Worm (Caenorhabditis elegans) whole organism, L4 larva: ENCODE results near the gene ZK1290.7.

Source experiments
- attf-4 ChIP-seq: sonication (generic microtip); optimal IDR thresholded peaks from 3 replicates; lab custom pipeline; 2017; ENCODE audit warnings: missing biosample characterization, missing genetic modification characterization
- lin-13 ChIP-seq: fragments of 150-350 bp; optimal IDR thresholded peaks from 2 replicates; lab custom pipeline; 2014; ENCODE audit warnings: missing biosample characterization, missing genetic modification reagents, missing genetic modification characterization
- pha-4 ChIP-seq, 2 experiments: fragments of 150-350 bp in 1 of 2; fragments of 200-800 bp in 1 of 2; sonication (Bioruptor generic) in 1 of 2; IDR thresholded peaks in 1 of 2; optimal IDR thresholded peaks in 1 of 2; 2 replicates each; pipeline versions ENCODE4 v1.3.6 to Lab custom; 2014 to 2022; ENCODE audit warnings: missing genetic modification characterization in 2 of 2, missing genetic modification reagents in 2 of 2, missing biosample characterization in 1 of 2, missing compliant biosample characterization in 1 of 2
- ztf-11 ChIP-seq: fragments of 150-350 bp; optimal IDR thresholded peaks from 2 replicates; lab custom pipeline; 2014; ENCODE audit warnings: missing biosample characterization, missing genetic modification characterization

DNA sequence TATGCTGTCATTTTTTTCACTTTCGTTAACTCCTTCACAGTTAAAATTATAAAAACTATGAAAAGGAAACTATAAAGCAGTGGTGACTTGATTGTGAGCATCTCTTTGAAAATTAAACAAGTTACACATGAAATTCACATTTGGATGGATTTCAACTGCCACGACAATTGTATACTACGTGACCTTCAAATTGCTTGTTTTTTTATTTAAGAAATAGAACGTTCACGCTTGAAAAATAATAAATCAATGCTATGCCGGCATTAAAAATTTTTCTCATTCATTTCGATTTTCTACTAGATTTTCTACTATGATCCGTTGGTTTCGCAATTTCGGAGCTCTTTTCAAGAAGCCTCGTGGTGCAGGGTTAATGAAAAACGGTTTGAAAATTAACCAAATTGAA lies at the start of gene ZK1290.7, which contains the start of gene rnh-1.1:
- TF ChIP-seq lin-13 (GFP tag; lab: Kevin White, UChicago) (no peak), pha-4 (GFP tag; IDR thresholded peaks at IDR 0.05; lab: Robert Waterston, UW) (no peak), pha-4 (tag; optimal IDR thresholded peaks at IDR 0.05; lab: Kevin White, UChicago) (no peak), ztf-11 (tag; lab: Kevin White, UChicago) (no peak), attf-4 (tag; lab: Kevin White, UChicago) (no peak)
